Fruit fly (Drosophila melanogaster) Kc167 (cell line): ENCODE measurements around the gene CG6034.

Source experiments
- insv ChIP-seq: fragments of >200 bp; optimal IDR thresholded peaks from 3 replicates; lab custom pipeline; 2018; ENCODE audit warnings: missing external identifiers
- psq ChIP-seq: fragments of >200 bp; optimal IDR thresholded peaks from 2 replicates; lab custom pipeline; 2017; ENCODE audit warnings: missing external identifiers
- ttk ChIP-seq: sonication (Bioruptor generic); optimal IDR thresholded peaks from 2 replicates; lab custom pipeline; 2017; ENCODE audit warnings: missing external identifiers

dm6 chr3L:17750488-17750887 lies 3.8 kb upstream of the CG6034 start, which contains the start of gene Adgf-B:
- TF ChIP-seq ttk (lab: Kevin White, UChicago) (no peak), psq (no peak), insv (lab: Kevin White, UChicago) (no peak)
